Worm (Caenorhabditis elegans) whole organism, young adult: ENCODE data around the gene F23H12.7.

Experiments
- T07F8.4 ChIP-seq: sonication (generic microtip); optimal IDR thresholded peaks from 2 replicates; lab custom pipeline; 2016; ENCODE audit warnings: mild to moderate bottlenecking, missing genetic modification characterization, moderate library complexity, missing compliant biosample characterization
- Y67H2A.10 ChIP-seq: fragments of 200-800 bp; sonication (Bioruptor generic); conservative IDR thresholded peaks from 2 replicates; pipeline ENCODE4 v1.3.6; 2022; ENCODE audit warnings: missing genetic modification reagents, missing genetic modification characterization, missing compliant biosample characterization
- pha-4 ChIP-seq: fragments of 150-350 bp; sonication (generic microtip); optimal IDR thresholded peaks from 2 replicates; lab custom pipeline; 2014; ENCODE audit warnings: missing biosample characterization, missing genetic modification reagents, missing genetic modification characterization
- unc-62 ChIP-seq: fragments of 150-350 bp; optimal IDR thresholded peaks from 2 replicates; lab custom pipeline; 2014; ENCODE audit warnings: missing biosample characterization, missing genetic modification reagents, missing genetic modification characterization

DNA sequence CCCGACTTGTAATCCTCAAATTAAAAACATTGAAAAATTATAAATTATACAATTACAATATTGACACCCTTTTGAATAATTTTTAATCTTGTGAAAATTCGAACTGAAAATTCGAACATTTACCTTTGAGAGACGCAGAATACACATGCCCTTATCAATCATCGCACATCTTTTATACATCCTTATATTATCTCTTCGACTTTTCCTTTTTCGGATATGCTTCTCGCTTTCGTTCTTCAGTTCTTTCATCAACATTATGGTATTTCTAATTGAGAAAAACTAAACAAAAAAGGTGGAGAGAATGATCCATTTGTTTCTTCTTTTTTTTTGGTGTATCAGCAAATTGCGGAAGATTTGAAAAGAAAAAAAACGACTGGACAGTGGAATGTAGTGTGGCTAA, 22.1 kb upstream of the F23H12.7 start:
- TF ChIP-seq Y67H2A.10 (GFP tag; lab: Robert Waterston, UW) (no peak), unc-62 (GFP tag; lab: Kevin White, UChicago) (no peak), pha-4 (tag; lab: Kevin White, UChicago) (no peak), T07F8.4 (no peak)
